Worm (Caenorhabditis elegans): Measurements from ENCODE around the gene cyp-33A1.

ce11 chrV:7649963-7650362 is 31.3 kb downstream of the cyp-33A1 start:
- no peak for TF ChIP-seq snpc-4 (tag; optimal IDR thresholded peaks at IDR 0.05)
- TF ChIP-seq nhr-28 (tag; optimal IDR thresholded peaks at IDR 0.05): no peak
- no peak for TF ChIP-seq ztf-11 (tag; optimal IDR thresholded peaks at IDR 0.05)
- TF ChIP-seq ama-1 (optimal IDR thresholded peaks at IDR 0.05): no peak
- no peak for TF ChIP-seq pha-4 (tag; optimal IDR thresholded peaks at IDR 0.05)
- no peak for TF ChIP-seq ceh-82 (tag; optimal IDR thresholded peaks at IDR 0.05)

Measured in whole organism, L3 larva.